Fruit fly (Drosophila melanogaster) whole organism, wandering third instar larva: Measurements from ENCODE around the gene CG4267.
A peak's percentile ranks its signal among the peaks of the same experiment; 100 is the strongest.

ENCODE experiments used
- Dfd ChIP-seq: fragments of >200 bp; optimal IDR thresholded peaks from 2 replicates; lab custom pipeline; 2017; ENCODE audit warnings: missing biosample characterization, missing genetic modification characterization
- Dif ChIP-seq: fragments of 200-275, 200-300 bp; sonication (Bioruptor generic); optimal IDR thresholded peaks from 2 replicates; lab custom pipeline; 2018; ENCODE audit warnings: missing biosample characterization, missing genetic modification characterization; ENCODE audit not compliant: partially characterized antibody
- GATAd ChIP-seq: sonication (Bioruptor generic); optimal IDR thresholded peaks from 2 replicates; lab custom pipeline; 2016; ENCODE audit warnings: missing biosample characterization, missing genetic modification characterization
- HLH106 ChIP-seq: fragments of 200-800 bp; optimal IDR thresholded peaks from 3 replicates; lab custom pipeline; 2019; ENCODE audit warnings: missing biosample characterization, mild to moderate bottlenecking, missing genetic modification characterization, moderate library complexity
- Hr78 ChIP-seq: fragments of >200 bp; optimal IDR thresholded peaks from 2 replicates; lab custom pipeline; 2017; ENCODE audit warnings: missing biosample characterization, missing genetic modification characterization
- Myc ChIP-seq: fragments of >200 bp; optimal IDR thresholded peaks from 2 replicates; lab custom pipeline; 2017
- h ChIP-seq: fragments of 200-800 bp; sonication (Bioruptor generic); optimal IDR thresholded peaks from 3 replicates; lab custom pipeline; 2016; ENCODE audit warnings: missing biosample characterization, mild to moderate bottlenecking, missing genetic modification characterization
- psq ChIP-seq: fragments of 200-800 bp; sonication (Bioruptor generic); optimal IDR thresholded peaks from 3 replicates; lab custom pipeline; 2017; ENCODE audit warnings: missing biosample characterization, mild to moderate bottlenecking, missing genetic modification characterization, moderate library complexity
- rgr ChIP-seq: fragments of 200-800 bp; sonication (Bioruptor generic); optimal IDR thresholded peaks from 3 replicates; lab custom pipeline; 2016; ENCODE audit warnings: missing biosample characterization, mild to moderate bottlenecking, missing genetic modification characterization
- tai ChIP-seq: sonication (Bioruptor generic); optimal IDR thresholded peaks from 2 replicates; lab custom pipeline; 2016; ENCODE audit warnings: missing biosample characterization, missing genetic modification characterization
- usp ChIP-seq: fragments of >200 bp; optimal IDR thresholded peaks from 2 replicates; lab custom pipeline; 2017; ENCODE audit warnings: missing biosample characterization, missing genetic modification characterization

- TF ChIP-seq usp (GFP tag; lab: Kevin White, UChicago) (no peak), h (GFP tag; lab: Kevin White, UChicago) (peak; percentile 13), Hr78 (GFP tag; lab: Kevin White, UChicago) (no peak), Dfd (no peak), GATAd (GFP tag; lab: Kevin White, UChicago) (no peak), Dif (GFP tag; lab: Kevin White, UChicago) (no peak), HLH106 (tag; lab: Kevin White, UChicago) (no peak), psq (no peak), rgr (no peak), tai (GFP tag; lab: Kevin White, UChicago) (no peak), Myc (no peak)
Observed at dm6 chr2L:2236722-2237121, 5.5 kb upstream of the CG4267 start, which contains the start of gene Sec24CD.
